Fruit fly (Drosophila melanogaster): ENCODE data around the gene Ge-1.

The Ge-1 gene

DNA sequence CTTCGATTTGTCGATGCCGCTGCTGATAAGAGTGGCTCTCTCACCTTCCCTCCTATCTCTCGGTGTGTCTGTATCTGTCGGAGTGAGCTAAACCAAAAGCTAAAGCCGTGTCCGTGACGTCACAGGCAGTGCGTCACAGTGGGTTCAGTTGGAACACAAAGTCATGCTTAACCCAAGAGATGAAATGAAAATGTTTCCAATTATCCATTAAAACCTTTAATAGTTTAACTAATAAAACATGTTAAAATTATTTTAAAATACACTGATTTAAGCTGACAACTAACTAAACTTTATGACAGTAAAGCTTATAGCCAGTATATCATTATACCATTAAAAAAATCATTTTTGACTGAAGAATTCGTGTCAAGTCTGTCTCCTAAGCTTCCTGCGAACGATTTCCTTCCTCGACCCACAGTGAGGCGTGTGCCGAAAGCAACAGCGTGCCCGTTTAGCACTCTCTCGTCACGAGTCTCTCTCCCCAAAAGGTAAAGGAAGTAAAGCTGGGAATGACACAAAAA, 12.4 kb upstream of the Ge-1 start, which contains the start of gene Idua (continued):
- TF ChIP-seq Sry-β (GFP tag; optimal IDR thresholded peaks at IDR 0.05) (no peak), PHDP (tag; optimal IDR thresholded peaks at IDR 0.05) (peak; percentile 76), CG7786 (GFP tag; optimal IDR thresholded peaks at IDR 0.05) (no peak), Pdp1 (GFP tag; optimal IDR thresholded peaks at IDR 0.05) (peak; percentile 15 to 19), CG10274 (GFP tag; optimal IDR thresholded peaks at IDR 0.05) (peak; percentile 44), Hsf (GFP tag; optimal IDR thresholded peaks at IDR 0.05) (peak; percentile 60), pho (GFP tag; optimal IDR thresholded peaks at IDR 0.05) (peak; percentile 28), CG10565 (GFP tag; optimal IDR thresholded peaks at IDR 0.05) (no peak), dmrt11E (tag; optimal IDR thresholded peaks at IDR 0.05) (peak; percentile 33), gt (GFP tag; IDR thresholded peaks at IDR 0.05) (no peak), CG11398 (GFP tag; optimal IDR thresholded peaks at IDR 0.05) (no peak), Meics (GFP tag; optimal IDR thresholded peaks at IDR 0.05) (peak; percentile 93), nerfin-1 (tag; optimal IDR thresholded peaks at IDR 0.05) (no peak), Deaf1 (tag; optimal IDR thresholded peaks at IDR 0.05) (no peak), CG4328 (GFP tag; optimal IDR thresholded peaks at IDR 0.05) (peak; percentile 41), GATAe (GFP tag; conservative IDR thresholded peaks at IDR 0.05) (no peak), seq (GFP tag; IDR thresholded peaks at IDR 0.05) (peak; percentile 63; the same call in 1 of the 2 replicates), B-H1 (GFP tag; IDR thresholded peaks at IDR 0.05) (peak; percentile 16; the same call in 1 of the 3 replicates), E2f1 (GFP tag; IDR thresholded peaks at IDR 0.05) (peak; percentile 39; the same call in 1 of the 2 replicates), CG12155 (GFP tag; optimal IDR thresholded peaks at IDR 0.05) (peak; percentile 36), Six4 (GFP tag; optimal IDR thresholded peaks at IDR 0.05) (peak; percentile 57), HmgZ (tag; optimal IDR thresholded peaks at IDR 0.05) (peak; percentile 58), CG7271 (tag; optimal IDR thresholded peaks at IDR 0.05) (no peak), hkb (optimal IDR thresholded peaks at IDR 0.05) (no peak), hkb (GFP tag; IDR thresholded peaks at IDR 0.05) (peak; percentile 81), CG8290 (GFP tag; optimal IDR thresholded peaks at IDR 0.05) (no peak), CG8290 (tag; optimal IDR thresholded peaks at IDR 0.05) (no peak), CG6654 (GFP tag; optimal IDR thresholded peaks at IDR 0.05) (peak; percentile 2), CG12071 (GFP tag; optimal IDR thresholded peaks at IDR 0.05) (no peak), CG6765 (GFP tag; optimal IDR thresholded peaks at IDR 0.05) (peak; percentile 72), onecut (GFP tag; IDR thresholded peaks at IDR 0.05) (peak; percentile 59), Dad (GFP tag; optimal IDR thresholded peaks at IDR 0.05) (no peak), CG9215 (GFP tag; IDR thresholded peaks at IDR 0.05) (peak; percentile 71), CG16815 (GFP tag; optimal IDR thresholded peaks at IDR 0.05) (peak; percentile 37), CG10959 (GFP tag; IDR thresholded peaks at IDR 0.05) (no peak), Ptx1 (GFP tag; IDR thresholded peaks at IDR 0.05) (peak; percentile 66), CG5180 (GFP tag; optimal IDR thresholded peaks at IDR 0.05) (no peak), CG18619 (GFP tag; optimal IDR thresholded peaks at IDR 0.05) (peak; percentile 66), tio (GFP tag; optimal IDR thresholded peaks at IDR 0.05) (peak; percentile 55), CG13894 (tag; optimal IDR thresholded peaks at IDR 0.05) (peak; percentile 22), grn (GFP tag; optimal IDR thresholded peaks at IDR 0.05) (peak; percentile 38), yki (optimal IDR thresholded peaks at IDR 0.05) (no peak), HLH4C (GFP tag; IDR thresholded peaks at IDR 0.05; ENCODE audit: partially characterized antibody) (no peak), ERR (GFP tag; optimal IDR thresholded peaks at IDR 0.05) (no peak), CG18599 (GFP tag; optimal IDR thresholded peaks at IDR 0.05) (peak; percentile 91), Max (GFP tag; optimal IDR thresholded peaks at IDR 0.05) (peak; percentile 58), slou (GFP tag; optimal IDR thresholded peaks at IDR 0.05) (peak; percentile 2), Ets65A (GFP tag) (peak; percentile 90), CG14965 (GFP tag; optimal IDR thresholded peaks at IDR 0.05; ENCODE audit: borderline replicate concordance) (no peak), cad (GFP tag; optimal IDR thresholded peaks at IDR 0.05) (no peak), Doc3 (GFP tag; IDR thresholded peaks at IDR 0.05; ENCODE audit: partially characterized antibody) (no peak), Nf-YB (GFP tag; optimal IDR thresholded peaks at IDR 0.05) (peak; percentile 45)

Measured in whole organism, embryonic.